Fruit fly (Drosophila melanogaster) whole organism, pupa: Measurements from ENCODE around the gene mfas.

ENCODE experiments used
- CG10348 ChIP-seq: fragments of 200-800 bp; sonication (Bioruptor generic); IDR thresholded peaks from 2 replicates; pipeline ENCODE4 v1.3.6; 2022; ENCODE audit warnings: missing biosample characterization, missing genetic modification characterization
- CG12605 ChIP-seq: fragments of 200-800 bp; sonication (Bioruptor generic); IDR thresholded peaks from 2 replicates; pipeline ENCODE4 v1.3.6; 2022; ENCODE audit warnings: missing biosample characterization, missing genetic modification characterization
- CG13204 ChIP-seq: fragments of 200-800 bp; sonication (Bioruptor generic); optimal IDR thresholded peaks from 2 replicates; lab custom pipeline; 2018; ENCODE audit warnings: missing biosample characterization, mild to moderate bottlenecking, missing genetic modification characterization, moderate library complexity
- CG14655 ChIP-seq: fragments of 200-800 bp; sonication (Bioruptor generic); optimal IDR thresholded peaks from 3 replicates; lab custom pipeline; 2017; ENCODE audit warnings: mild to moderate bottlenecking, missing biosample characterization, missing genetic modification reagents, missing genetic modification characterization
- CG15710 ChIP-seq: fragments of 200-800 bp; sonication (Bioruptor generic); optimal IDR thresholded peaks from 2 replicates; lab custom pipeline; 2018; ENCODE audit warnings: missing biosample characterization, mild to moderate bottlenecking, missing genetic modification characterization, moderate library complexity
- CG17806 ChIP-seq: fragments of 200-800 bp; sonication (Bioruptor generic); optimal IDR thresholded peaks from 2 replicates; lab custom pipeline; 2018; ENCODE audit warnings: missing biosample characterization, mild to moderate bottlenecking, missing genetic modification characterization, moderate library complexity
- CG32121 ChIP-seq: fragments of 200-800 bp; sonication (Bioruptor generic); IDR thresholded peaks from 2 replicates; pipeline ENCODE4 v1.3.6; 2022; ENCODE audit warnings: missing biosample characterization, missing genetic modification characterization
- CG34367 ChIP-seq: fragments of 200-800 bp; sonication (Bioruptor generic); optimal IDR thresholded peaks from 2 replicates; lab custom pipeline; 2018; ENCODE audit warnings: missing biosample characterization, mild to moderate bottlenecking, missing genetic modification characterization
- CG4496 ChIP-seq: fragments of 200-800 bp; sonication (Bioruptor generic); IDR thresholded peaks from 3 replicates; pipeline ENCODE4 v1.3.6; 2022; ENCODE audit warnings: missing biosample characterization, missing genetic modification characterization
- CG8159 ChIP-seq: fragments of 200-800 bp; sonication (Bioruptor generic); optimal IDR thresholded peaks from 3 replicates; lab custom pipeline; 2018; ENCODE audit warnings: missing biosample characterization, mild to moderate bottlenecking, missing genetic modification characterization, moderate library complexity
- CG8301 ChIP-seq: fragments of 200-800 bp; sonication (Bioruptor generic); optimal IDR thresholded peaks from 2 replicates; lab custom pipeline; 2018; ENCODE audit warnings: missing biosample characterization, mild to moderate bottlenecking, missing genetic modification characterization
- CG9948 ChIP-seq: fragments of 200-800 bp; sonication (Bioruptor generic); optimal IDR thresholded peaks from 2 replicates; lab custom pipeline; 2018; ENCODE audit warnings: missing biosample characterization, mild to moderate bottlenecking, missing genetic modification characterization, moderate library complexity
- D1 ChIP-seq: fragments of 200-800 bp; sonication (Bioruptor generic); optimal IDR thresholded peaks from 2 replicates; lab custom pipeline; 2018; ENCODE audit warnings: missing biosample characterization, mild to moderate bottlenecking, missing genetic modification characterization, moderate library complexity
- EcR ChIP-seq: fragments of 200-800 bp; sonication (Bioruptor generic); optimal IDR thresholded peaks from 3 replicates; lab custom pipeline; 2019; ENCODE audit warnings: missing biosample characterization, missing genetic modification characterization, mild to moderate bottlenecking, moderate library complexity, missing genetic modification reagents
- Ets98B ChIP-seq: fragments of 200-800 bp; sonication (Bioruptor generic); IDR thresholded peaks from 2 replicates; pipeline ENCODE4 v1.3.6; 2022; ENCODE audit warnings: missing biosample characterization, missing genetic modification characterization
- Pif1A ChIP-seq: fragments of 200-800 bp; sonication (Bioruptor generic); optimal IDR thresholded peaks from 3 replicates; lab custom pipeline; 2016; ENCODE audit warnings: missing biosample characterization, missing genetic modification characterization
- Pif1B ChIP-seq: fragments of 200-800 bp; sonication (Bioruptor generic); optimal IDR thresholded peaks from 3 replicates; lab custom pipeline; 2016; ENCODE audit warnings: missing biosample characterization, missing genetic modification characterization
- Snoo ChIP-seq: fragments of 200-800 bp; sonication (Bioruptor generic); optimal IDR thresholded peaks from 3 replicates; lab custom pipeline; 2017; ENCODE audit warnings: missing biosample characterization, mild to moderate bottlenecking, missing genetic modification characterization, inconsistent platforms
- fd96Ca ChIP-seq: fragments of 200-800 bp; sonication (Bioruptor generic); IDR thresholded peaks from 3 replicates; pipeline ENCODE4 v1.3.6; 2022; ENCODE audit warnings: missing biosample characterization, missing genetic modification characterization
- gl ChIP-seq: fragments of 200-800 bp; sonication (Bioruptor generic); optimal IDR thresholded peaks from 2 replicates; lab custom pipeline; 2018; ENCODE audit warnings: missing biosample characterization, mild to moderate bottlenecking, missing genetic modification characterization
- rn ChIP-seq: fragments of 200-800 bp; sonication (Bioruptor generic); IDR thresholded peaks from 2 replicates; pipeline ENCODE4 v1.3.6; 2022; ENCODE audit warnings: missing biosample characterization, missing genetic modification characterization

The mfas gene

DNA sequence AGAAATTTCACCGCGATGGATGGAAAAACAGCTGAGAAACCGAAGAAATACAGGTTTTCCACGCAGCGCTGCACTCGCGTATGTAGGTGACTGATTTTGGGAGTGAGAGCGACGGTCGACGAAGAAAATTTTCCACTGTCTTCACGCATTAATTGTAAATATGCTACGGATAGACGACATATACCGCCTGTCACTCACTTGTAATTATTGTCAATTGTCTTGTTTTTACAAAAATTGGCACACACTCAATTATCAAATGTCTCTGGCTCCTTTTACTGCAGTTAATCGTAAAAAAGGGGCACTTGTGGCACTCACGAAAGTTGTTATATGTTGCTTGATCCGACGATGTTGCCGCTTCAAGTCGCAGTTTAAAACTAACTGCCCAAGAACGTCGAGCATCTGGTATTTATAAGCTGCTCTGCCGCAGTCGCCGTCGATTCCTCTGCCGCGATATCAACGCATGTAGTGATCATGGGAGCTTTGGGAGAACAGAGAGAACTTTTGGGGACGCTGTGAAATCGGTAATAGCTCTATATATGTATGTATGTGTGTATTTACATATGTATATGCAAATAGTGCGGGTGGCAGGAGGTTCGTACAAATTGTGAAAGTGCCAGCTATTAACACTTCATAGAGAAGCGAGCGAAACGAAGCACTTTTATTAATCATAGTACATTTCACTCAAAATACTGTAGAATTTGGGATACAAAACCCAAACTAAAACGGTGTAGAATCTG, at the start of gene mfas:
TSS of gene mfas (minus strand) at position 382 of the 737 bp plus-strand sequence.
- peak; percentile 37 for TF ChIP-seq Pif1A (GFP tag; lab: Kevin White, UChicago)
- no peak for TF ChIP-seq CG14655
- no peak for TF ChIP-seq CG8159 (tag; lab: Kevin White, UChicago)
- no peak for TF ChIP-seq CG34367 (tag; lab: Kevin White, UChicago)
- TF ChIP-seq CG15710 (tag; lab: Kevin White, UChicago), result no peak
- TF ChIP-seq EcR (GFP tag; lab: Kevin White, UChicago), result peak; percentile 58
- TF ChIP-seq gl (tag; lab: Kevin White, UChicago), result no peak
- no peak for TF ChIP-seq fd96Ca
- TF ChIP-seq CG8301 (tag; lab: Kevin White, UChicago), result no peak
- TF ChIP-seq CG10348 (GFP tag; lab: Robert Waterston, UW), result no peak
- peak; percentile 51 for TF ChIP-seq Pif1B (GFP tag; lab: Kevin White, UChicago)
- TF ChIP-seq CG9948 (tag; lab: Kevin White, UChicago), result no peak
- TF ChIP-seq D1, result no peak
- TF ChIP-seq Snoo (tag; lab: Kevin White, UChicago), result peak; percentile 3
- no peak for TF ChIP-seq CG32121 (GFP tag; lab: Robert Waterston, UW)
- no peak; the same call in 1 of the 2 replicates for TF ChIP-seq Ets98B (GFP tag; lab: Robert Waterston, UW)
- no peak for TF ChIP-seq rn (GFP tag; lab: Robert Waterston, UW)
- peak; percentile 21 for TF ChIP-seq CG13204
- TF ChIP-seq CG12605 (GFP tag; lab: Robert Waterston, UW), result 0 out of 2 replicates have a peak, but pooled peaks have one; percentile 9
- TF ChIP-seq CG17806, result no peak
- TF ChIP-seq CG4496 (GFP tag; lab: Robert Waterston, UW), result 0 out of 3 replicates have a peak, but pooled peaks have one; percentile 38

- TF ChIP-seq fd96Ca, result no peak
- no peak for TF ChIP-seq CG32121 (GFP tag; lab: Robert Waterston, UW)
- TF ChIP-seq gl (tag; lab: Kevin White, UChicago), result no peak
- TF ChIP-seq CG13204, result no peak
- TF ChIP-seq D1, result no peak
- TF ChIP-seq CG10348 (GFP tag; lab: Robert Waterston, UW), result no peak
- no peak for TF ChIP-seq CG8301 (tag; lab: Kevin White, UChicago)
- TF ChIP-seq Snoo (tag; lab: Kevin White, UChicago), result no peak
- no peak for TF ChIP-seq CG8159 (tag; lab: Kevin White, UChicago)
- no peak for TF ChIP-seq CG4496 (GFP tag; lab: Robert Waterston, UW)
- no peak for TF ChIP-seq EcR (GFP tag; lab: Kevin White, UChicago)
- no peak for TF ChIP-seq Ets98B (GFP tag; lab: Robert Waterston, UW)
- TF ChIP-seq CG15710 (tag; lab: Kevin White, UChicago), result no peak
- no peak for TF ChIP-seq CG9948 (tag; lab: Kevin White, UChicago)
- no peak for TF ChIP-seq Pif1A (GFP tag; lab: Kevin White, UChicago)
- TF ChIP-seq CG12605 (GFP tag; lab: Robert Waterston, UW), result no peak
- TF ChIP-seq CG17806, result no peak
- no peak for TF ChIP-seq Pif1B (GFP tag; lab: Kevin White, UChicago)
- TF ChIP-seq rn (GFP tag; lab: Robert Waterston, UW), result no peak
- no peak for TF ChIP-seq CG34367 (tag; lab: Kevin White, UChicago)
These were observed 47.1 kb upstream of the mfas start, which contains the start of gene CG14736 for dm6 chr3R:12040228-12040627. TSS of gene CG14736 (plus strand) at chr3R:12040528.

DNA sequence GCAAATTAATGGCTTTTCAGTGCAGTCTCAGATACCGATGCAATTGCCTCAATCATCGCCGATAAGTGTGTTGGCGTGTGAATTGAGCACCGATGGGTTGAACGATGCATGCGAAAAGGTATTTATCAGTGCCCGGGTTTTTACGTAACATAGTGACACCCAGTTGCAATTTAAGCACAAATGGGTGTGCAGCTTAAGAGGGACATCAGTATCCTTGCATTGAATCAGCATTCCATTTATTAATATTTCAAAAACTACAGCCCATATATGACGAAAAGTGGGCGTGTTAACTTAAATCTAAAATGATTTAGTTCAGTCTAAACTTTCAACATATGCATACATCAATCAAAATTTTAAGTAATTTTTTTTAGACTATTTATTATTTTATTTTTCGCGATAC, 39.7 kb upstream of the mfas start, which contains the start of gene ssp5:
TSS of gene ssp5 (plus strand) at position 301 of the 400 bp plus-strand sequence.
- no peak for TF ChIP-seq CG8301 (tag; lab: Kevin White, UChicago)
- no peak for TF ChIP-seq rn (GFP tag; lab: Robert Waterston, UW)
- TF ChIP-seq Ets98B (GFP tag; lab: Robert Waterston, UW), result no peak
- TF ChIP-seq CG13204, result no peak
- no peak for TF ChIP-seq gl (tag; lab: Kevin White, UChicago)
- TF ChIP-seq CG17806, result no peak
- no peak for TF ChIP-seq CG14655
- TF ChIP-seq Snoo (tag; lab: Kevin White, UChicago), result no peak
- no peak for TF ChIP-seq EcR (GFP tag; lab: Kevin White, UChicago)
- TF ChIP-seq CG8159 (tag; lab: Kevin White, UChicago), result no peak

DNA sequence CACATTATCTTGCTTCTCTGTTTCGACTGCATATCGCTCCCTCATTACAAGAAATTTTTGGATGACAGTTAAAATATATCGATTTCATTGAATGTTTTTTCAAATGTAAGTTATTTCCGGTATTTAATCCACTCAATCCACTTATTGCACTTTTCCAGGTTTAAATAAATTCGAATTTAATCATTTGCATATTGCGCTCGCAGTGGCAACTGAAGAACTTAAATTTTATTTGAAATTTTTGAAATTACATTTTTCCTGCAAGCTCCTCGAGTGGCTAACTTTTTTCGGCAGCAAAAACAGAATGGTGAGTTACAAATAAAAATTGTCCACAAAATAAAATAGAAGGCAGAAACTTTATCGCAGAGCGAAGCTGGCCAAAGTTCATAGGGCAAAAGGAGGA, 38.5 kb upstream of the mfas start, which contains the start of the genes CG31358, CG42504 and CG42505:
TSS of gene CG31358 (minus strand) at position 101 of the 400 bp plus-strand sequence.
TSS of gene CG42504 (minus strand) at position 101 of the 400 bp plus-strand sequence.
TSS of gene CG42505 (minus strand) at position 101 of the 400 bp plus-strand sequence.
- TF ChIP-seq CG8159 (tag; lab: Kevin White, UChicago) (no peak), rn (GFP tag; lab: Robert Waterston, UW) (no peak), EcR (GFP tag; lab: Kevin White, UChicago) (no peak)

- TF ChIP-seq D1 (no peak), CG13204 (no peak), CG32121 (GFP tag; lab: Robert Waterston, UW) (no peak), gl (tag; lab: Kevin White, UChicago) (no peak), Ets98B (GFP tag; lab: Robert Waterston, UW) (no peak), CG8301 (tag; lab: Kevin White, UChicago) (no peak), rn (GFP tag; lab: Robert Waterston, UW) (no peak), Snoo (tag; lab: Kevin White, UChicago) (no peak)
These were observed 27.9 kb upstream of the mfas start for dm6 chr3R:12020987-12021386.
